Fruit fly (Drosophila melanogaster): Measurements from ENCODE around the gene fln.
A peak's percentile ranks its signal among the peaks of the same experiment; 100 is the strongest.

Gene fln

dm6 chr3L:19985768-19986167 lies 5.3 kb downstream of the fln start, which contains the start of the genes hale and schuy:
TSS of gene hale (minus strand) at chr3L:19985868.
TSS of gene schuy (plus strand) at chr3L:19986093.
- TF ChIP-seq noc (tag; optimal IDR thresholded peaks at IDR 0.05): no peak

- TF ChIP-seq noc (tag; optimal IDR thresholded peaks at IDR 0.05): no peak
Measured at dm6 chr3L:19981385-19981784, 9.6 kb downstream of the fln start, which contains the start of gene CG17732. TSS of gene CG17732 (plus strand) at chr3L:19981685.

dm6 chr3L:19979592-19979991 lies 11.4 kb downstream of the fln start, which contains the start of gene CG14182:
TSS of gene CG14182 (minus strand) at chr3L:19979812.
- no peak for TF ChIP-seq noc (tag; optimal IDR thresholded peaks at IDR 0.05)

dm6 chr3L:19978088-19978487 lies 12.9 kb downstream of the fln start:
- no peak for TF ChIP-seq noc (tag; optimal IDR thresholded peaks at IDR 0.05)

dm6 chr3L:19968725-19969598 lies 22.1 kb downstream of the fln start:
- no peak for TF ChIP-seq noc (tag; optimal IDR thresholded peaks at IDR 0.05)

- TF ChIP-seq noc (tag; optimal IDR thresholded peaks at IDR 0.05): no peak
Measured at dm6 chr3L:19961805-19962204, 29.2 kb downstream of the fln start.

- TF ChIP-seq noc (tag; optimal IDR thresholded peaks at IDR 0.05): no peak
Measured at dm6 chr3L:19955699-19956098, 35.3 kb downstream of the fln start, which contains the start of gene CG42263. TSS of gene CG42263 (minus strand) at chr3L:19955799.

- no peak for TF ChIP-seq noc (tag; optimal IDR thresholded peaks at IDR 0.05)
Measured at dm6 chr3L:19954426-19954825, 36.6 kb downstream of the fln start, which contains the start of gene CG42654. TSS of gene CG42654 (minus strand) at chr3L:19954526.

- no peak for TF ChIP-seq noc (tag; optimal IDR thresholded peaks at IDR 0.05)
Measured at dm6 chr3L:19953612-19954011, 37.4 kb downstream of the fln start, which contains the start of gene CG42655. TSS of gene CG42655 (minus strand) at chr3L:19953712.

dm6 chr3L:19952690-19953089 lies 38.3 kb downstream of the fln start, which contains the start of gene CG33710:
TSS of gene CG33710 (minus strand) at chr3L:19952790.
- no peak for TF ChIP-seq noc (tag; optimal IDR thresholded peaks at IDR 0.05)

- no peak for TF ChIP-seq noc (tag; optimal IDR thresholded peaks at IDR 0.05)
Measured at dm6 chr3L:19951868-19952267, 39.2 kb downstream of the fln start, which contains the start of gene CG34258. TSS of gene CG34258 (minus strand) at chr3L:19951968.

dm6 chr3L:19951035-19951434 lies 40.0 kb downstream of the fln start, which contains the start of gene CG32219:
TSS of gene CG32219 (minus strand) at chr3L:19951135.
- TF ChIP-seq noc (tag; optimal IDR thresholded peaks at IDR 0.05): no peak

dm6 chr3L:19945469-19945868 lies 45.6 kb downstream of the fln start:
- TF ChIP-seq noc (tag; optimal IDR thresholded peaks at IDR 0.05): no peak

dm6 chr3L:19941162-19941561 lies 49.9 kb downstream of the fln start:
- TF ChIP-seq noc (tag; optimal IDR thresholded peaks at IDR 0.05): peak; percentile 37

- TF ChIP-seq noc (tag; optimal IDR thresholded peaks at IDR 0.05): no peak
Measured at dm6 chr3L:19940349-19940748, 50.7 kb downstream of the fln start.

All from whole organism, larva.